Fruit fly (Drosophila melanogaster): ENCODE data around the gene Arp5.
A peak's percentile ranks its signal among the peaks of the same experiment; 100 is the strongest.

dm6 chr3R:18226809-18227157 is 41.5 kb downstream of the Arp5 start:
- TF ChIP-seq gl (tag; optimal IDR thresholded peaks at IDR 0.05) (no peak), CG17806 (tag; optimal IDR thresholded peaks at IDR 0.05) (no peak), CG34367 (tag; optimal IDR thresholded peaks at IDR 0.05) (no peak), Ets98B (GFP tag; IDR thresholded peaks at IDR 0.05) (no peak), CG32121 (GFP tag; IDR thresholded peaks at IDR 0.05) (0 out of 2 replicates have a peak, but pooled peaks have one; percentile 25), D1 (tag; optimal IDR thresholded peaks at IDR 0.05) (no peak), CG13204 (GFP tag; optimal IDR thresholded peaks at IDR 0.05) (no peak), fd96Ca (GFP tag; IDR thresholded peaks at IDR 0.05) (no peak), CG8301 (tag; optimal IDR thresholded peaks at IDR 0.05) (no peak), rn (GFP tag; IDR thresholded peaks at IDR 0.05) (no peak), EcR (GFP tag; optimal IDR thresholded peaks at IDR 0.05) (peak; percentile 73), Pif1B (GFP tag; optimal IDR thresholded peaks at IDR 0.05) (no peak)

Data from whole organism, pupa.